Worm (Caenorhabditis elegans) whole organism, L4/young adult: Measurements from ENCODE around the gene nep-10.

Source experiments
- W03F9.2 ChIP-seq: fragments of 150-350 bp; optimal IDR thresholded peaks from 2 replicates; lab custom pipeline; 2014; ENCODE audit warnings: missing biosample characterization, missing genetic modification characterization
- dao-5 ChIP-seq: sonication (generic microtip); optimal IDR thresholded peaks from 2 replicates; lab custom pipeline; 2016; ENCODE audit warnings: missing genotype, missing genetic modification characterization, moderate library complexity, missing compliant biosample characterization
- him-1 ChIP-seq: sonication (generic microtip); optimal IDR thresholded peaks from 2 replicates; lab custom pipeline; 2016; ENCODE audit warnings: missing genotype, missing genetic modification reagents, missing genetic modification characterization, missing compliant biosample characterization

DNA sequence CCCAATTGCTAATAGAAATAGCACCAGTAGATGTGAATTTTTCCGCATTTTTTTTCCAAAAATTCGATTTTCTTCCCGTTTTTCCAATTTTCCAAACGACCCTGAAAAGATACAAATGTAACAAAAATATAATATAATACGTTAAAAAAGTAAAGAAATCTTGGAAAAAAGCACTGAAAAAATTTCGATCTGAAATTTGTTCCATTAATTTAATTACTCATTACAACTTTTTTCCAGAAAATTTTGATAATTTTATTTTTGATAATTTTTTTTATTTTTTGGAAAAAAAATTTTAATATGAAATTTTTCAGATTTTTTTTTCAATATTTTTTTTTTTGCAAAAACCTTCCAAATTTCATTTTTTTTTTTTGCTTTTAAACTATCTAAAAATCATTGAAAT, 33.7 kb upstream of the nep-10 start, which contains the start of gene skpo-2:
- TF ChIP-seq dao-5 (no peak), W03F9.2 (tag; lab: Kevin White, UChicago) (no peak), him-1 (tag; lab: Kevin White, UChicago) (no peak)
